Fruit fly (Drosophila melanogaster): ENCODE measurements around the gene CG11052.

- TF ChIP-seq Jra (GFP tag; optimal IDR thresholded peaks at IDR 0.05) (no peak), dmrt93B (GFP tag; optimal IDR thresholded peaks at IDR 0.05) (no peak), usp (GFP tag; optimal IDR thresholded peaks at IDR 0.05) (no peak), CG32264 (GFP tag; optimal IDR thresholded peaks at IDR 0.05) (no peak), brk (GFP tag; optimal IDR thresholded peaks at IDR 0.05) (no peak), pan (optimal IDR thresholded peaks at IDR 0.05) (no peak), Hr78 (GFP tag; optimal IDR thresholded peaks at IDR 0.05) (no peak), GATAd (GFP tag; optimal IDR thresholded peaks at IDR 0.05) (no peak), Abd-B (GFP tag; optimal IDR thresholded peaks at IDR 0.05) (no peak), br (GFP tag; optimal IDR thresholded peaks at IDR 0.05) (no peak), h (GFP tag; optimal IDR thresholded peaks at IDR 0.05) (no peak), CG9705 (GFP tag; optimal IDR thresholded peaks at IDR 0.05) (no peak)
These were observed 13.4 kb downstream of the CG11052 start, which contains the start of gene Elovl7 for dm6 chr3R:7995722-7996121.

Data from whole organism, wandering third instar larva.